Fruit fly (Drosophila melanogaster) whole organism: ENCODE results near the gene CG32107.

ENCODE experiments used
- CG8478 ChIP-seq: fragments of >200 bp; optimal IDR thresholded peaks from 2 replicates; lab custom pipeline; 2018; ENCODE audit warnings: inconsistent platforms
- pan ChIP-seq: fragments of >200 bp; optimal IDR thresholded peaks from 2 replicates; lab custom pipeline; 2017

dm6 chr3L:12874211-12874610 lies 13.1 kb upstream of the CG32107 start:
- TF ChIP-seq CG8478 (no peak), pan (no peak)
